Fruit fly (Drosophila melanogaster): ENCODE data around the gene Glyp.

Gene Glyp

DNA sequence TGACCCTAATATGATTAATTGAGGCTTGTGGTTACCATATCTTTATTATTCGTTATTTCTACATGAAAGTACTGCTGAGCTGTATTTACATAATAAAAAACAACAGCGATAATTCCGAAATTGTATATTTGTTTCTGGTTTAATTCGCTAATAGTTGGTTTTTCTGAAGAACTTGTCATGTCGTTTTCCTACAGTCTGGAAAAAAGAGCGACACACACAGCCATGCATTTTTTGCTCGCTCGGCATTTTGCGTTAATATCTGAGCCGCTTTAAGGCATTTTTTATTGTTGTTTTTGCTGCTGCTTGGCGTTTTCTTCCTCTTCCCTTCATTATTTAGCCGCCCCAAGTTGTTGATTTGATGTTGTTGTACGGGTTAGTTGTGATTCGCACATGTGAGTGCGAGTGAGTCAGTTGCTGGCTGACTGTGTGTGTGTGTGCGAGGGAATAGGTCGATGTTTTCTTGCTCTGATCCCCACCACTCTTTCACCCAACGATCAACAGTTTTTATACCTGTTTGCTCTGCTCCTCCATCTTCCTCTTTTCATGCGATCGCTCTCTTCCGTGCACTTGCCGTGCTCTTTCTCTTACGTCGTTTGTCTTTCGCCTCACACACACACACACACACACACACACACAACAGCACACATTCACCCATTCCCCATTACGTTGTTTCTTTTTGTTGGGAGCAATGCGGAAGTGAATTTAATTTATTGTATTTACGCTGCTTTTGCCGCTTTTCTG, 44.6 kb downstream of the Glyp start (continued):
- peak; percentile 30; the same call in 1 of the 2 replicates for TF ChIP-seq Adf1 (GFP tag; IDR thresholded peaks at IDR 0.05)
- TF ChIP-seq CG2120 (GFP tag; optimal IDR thresholded peaks at IDR 0.05), result peak; percentile 29
- TF ChIP-seq CG2712 (tag; optimal IDR thresholded peaks at IDR 0.05), result no peak
- peak; percentile 78 for TF ChIP-seq CG8478 (optimal IDR thresholded peaks at IDR 0.05)
- TF ChIP-seq CG17385 (GFP tag; optimal IDR thresholded peaks at IDR 0.05), result peak; percentile 71
- 0 out of 3 replicates have a peak, but pooled peaks have one; percentile 8 for TF ChIP-seq row (GFP tag; IDR thresholded peaks at IDR 0.05)
- TF ChIP-seq CG32767 (GFP tag; IDR thresholded peaks at IDR 0.05), result no peak

DNA sequence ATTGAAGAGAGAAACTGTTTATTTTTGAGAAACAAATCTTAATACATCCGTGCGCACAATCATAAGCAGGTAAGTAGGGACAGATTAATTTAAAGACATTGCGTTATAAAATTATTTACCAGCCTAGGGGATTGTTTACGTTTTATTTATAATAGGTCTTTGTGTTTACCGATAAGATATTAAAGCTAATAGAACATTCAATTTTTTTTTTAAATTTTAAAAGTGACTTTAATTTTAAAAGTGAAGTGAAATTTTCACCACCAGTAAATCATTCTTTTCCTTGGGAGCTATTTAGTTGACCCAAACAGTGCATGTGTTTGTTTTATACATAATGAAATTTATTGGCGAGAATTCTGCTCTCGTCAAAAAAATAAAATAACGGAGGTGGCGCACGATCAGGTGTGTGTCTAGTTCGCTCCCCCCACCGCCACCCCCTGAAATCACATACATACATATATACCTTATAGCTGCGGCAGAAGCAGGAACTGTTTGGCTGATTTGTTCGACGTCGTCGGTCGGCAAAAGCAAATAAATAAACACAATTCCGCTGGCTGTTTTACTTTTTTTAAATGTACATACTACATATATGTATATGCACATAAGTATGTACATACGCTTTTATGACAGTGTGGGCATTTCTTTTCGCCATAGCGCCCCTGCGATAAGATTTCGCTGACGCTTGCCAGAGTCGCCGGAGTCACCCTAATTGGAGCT, 45.5 kb downstream of the Glyp start:
- no peak for TF ChIP-seq CG6654 (GFP tag; optimal IDR thresholded peaks at IDR 0.05)
- TF ChIP-seq ems (GFP tag; optimal IDR thresholded peaks at IDR 0.05), result no peak
- TF ChIP-seq CG3065 (GFP tag; optimal IDR thresholded peaks at IDR 0.05), result no peak
- peak; percentile 58 for TF ChIP-seq CG31441 (GFP tag; IDR thresholded peaks at IDR 0.05)
- TF ChIP-seq Stat92E (GFP tag; optimal IDR thresholded peaks at IDR 0.05), result no peak
- no peak for TF ChIP-seq CG1603 (tag; optimal IDR thresholded peaks at IDR 0.05)
- peak; percentile 80 for TF ChIP-seq CG3281 (GFP tag; optimal IDR thresholded peaks at IDR 0.05)
- TF ChIP-seq gfzf (GFP tag; optimal IDR thresholded peaks at IDR 0.05), result no peak
- TF ChIP-seq luna (GFP tag; optimal IDR thresholded peaks at IDR 0.05), result no peak
- TF ChIP-seq Kr (GFP tag; optimal IDR thresholded peaks at IDR 0.05), result no peak
- TF ChIP-seq abd-A (tag; optimal IDR thresholded peaks at IDR 0.05), result no peak
- TF ChIP-seq gt (GFP tag; IDR thresholded peaks at IDR 0.05), result no peak
- no peak for TF ChIP-seq CG34224 (GFP tag; IDR thresholded peaks at IDR 0.05; ENCODE audit: partially characterized antibody)
- no peak for TF ChIP-seq jing (GFP tag; optimal IDR thresholded peaks at IDR 0.05)
- TF ChIP-seq cg (GFP tag; optimal IDR thresholded peaks at IDR 0.05), result no peak
- 0 out of 3 replicates have a peak, but pooled peaks have one; percentile 33 for TF ChIP-seq CG34422 (GFP tag; IDR thresholded peaks at IDR 0.05)
- peak; percentile 42; the same call in 1 of the 2 replicates for TF ChIP-seq Ada2b (GFP tag; IDR thresholded peaks at IDR 0.05)
- TF ChIP-seq CG6272 (GFP tag; IDR thresholded peaks at IDR 0.05), result peak; percentile 41; the same call in 1 of the 2 replicates
- TF ChIP-seq CG7839 (tag; optimal IDR thresholded peaks at IDR 0.05), result peak; percentile 76
- TF ChIP-seq CG10959 (GFP tag; IDR thresholded peaks at IDR 0.05), result no peak
- TF ChIP-seq MBD-R2 (GFP tag; IDR thresholded peaks at IDR 0.05), result no peak
- peak; percentile 21 for TF ChIP-seq Nf-YB (GFP tag; optimal IDR thresholded peaks at IDR 0.05)
- peak; percentile 25; the same call in 1 of the 2 replicates for TF ChIP-seq Xrp1 (GFP tag; IDR thresholded peaks at IDR 0.05)
- peak; percentile 67 for TF ChIP-seq row (GFP tag; IDR thresholded peaks at IDR 0.05)
- TF ChIP-seq Elba2 (GFP tag; optimal IDR thresholded peaks at IDR 0.05), result no peak
- no peak for TF ChIP-seq GATAe (GFP tag; conservative IDR thresholded peaks at IDR 0.05)
- peak; percentile 50 for TF ChIP-seq CG31224 (GFP tag; IDR thresholded peaks at IDR 0.05)
- TF ChIP-seq NfI (GFP tag; optimal IDR thresholded peaks at IDR 0.05), result peak; percentile 37
- TF ChIP-seq CG11504 (tag; optimal IDR thresholded peaks at IDR 0.05), result peak; percentile 70
- TF ChIP-seq ewg (GFP tag; optimal IDR thresholded peaks at IDR 0.05), result no peak
- TF ChIP-seq CG8290 (GFP tag; optimal IDR thresholded peaks at IDR 0.05), result no peak
- TF ChIP-seq CG8290 (tag; optimal IDR thresholded peaks at IDR 0.05), result peak in 1 of 2 experiments; percentile 18
- TF ChIP-seq cad (GFP tag; optimal IDR thresholded peaks at IDR 0.05), result peak; percentile 36
- no peak for TF ChIP-seq Six4 (GFP tag; optimal IDR thresholded peaks at IDR 0.05)
- TF ChIP-seq chinmo (GFP tag; IDR thresholded peaks at IDR 0.05; ENCODE audit: partially characterized antibody), result peak; percentile 67; the same call in 1 of the 4 replicates
- TF ChIP-seq Ravus (GFP tag; IDR thresholded peaks at IDR 0.05), result no peak; the same call in 1 of the 2 replicates
- no peak for TF ChIP-seq CG31388 (GFP tag; optimal IDR thresholded peaks at IDR 0.05)
- no peak for TF ChIP-seq Poxn (GFP tag; IDR thresholded peaks at IDR 0.05)
- TF ChIP-seq CG5245 (GFP tag; optimal IDR thresholded peaks at IDR 0.05), result peak; percentile 14
- TF ChIP-seq CG14014 (GFP tag; IDR thresholded peaks at IDR 0.05), result no peak
- no peak for TF ChIP-seq CG10462 (GFP tag; optimal IDR thresholded peaks at IDR 0.05)
- no peak for TF ChIP-seq CG4854 (GFP tag; optimal IDR thresholded peaks at IDR 0.05)
